Fruit fly (Drosophila melanogaster) whole organism, embryonic: ENCODE results near the gene dsf.

Source experiments
- Bdp1 ChIP-seq: fragments of 200-800 bp; sonication (Bioruptor generic); optimal IDR thresholded peaks from 3 replicates; lab custom pipeline; 2016; ENCODE audit warnings: missing biosample characterization, missing genetic modification characterization
- CG11456 ChIP-seq: fragments of 200-800 bp; sonication (Bioruptor generic); IDR thresholded peaks from 3 replicates; pipeline ENCODE4 v1.3.6; 2022; ENCODE audit warnings: missing biosample characterization, missing genetic modification characterization
- CG15269 ChIP-seq: fragments of 200-800 bp; sonication (Bioruptor generic); optimal IDR thresholded peaks from 2 replicates; lab custom pipeline; 2018; ENCODE audit warnings: missing biosample characterization, mild to moderate bottlenecking, missing genetic modification characterization, moderate library complexity
- CG1603 ChIP-seq: fragments of 200-800 bp; sonication (Bioruptor generic); optimal IDR thresholded peaks from 2 replicates; lab custom pipeline; 2019; ENCODE audit warnings: missing biosample characterization, mild to moderate bottlenecking, missing genetic modification characterization, moderate library complexity
- CG17568 ChIP-seq: fragments of 200-800 bp; sonication (Bioruptor generic); optimal IDR thresholded peaks from 2 replicates; lab custom pipeline; 2018; ENCODE audit warnings: missing biosample characterization, mild to moderate bottlenecking, missing genetic modification characterization, moderate library complexity
- CG2120 ChIP-seq: fragments of 200-800 bp; sonication (Bioruptor generic); optimal IDR thresholded peaks from 3 replicates; lab custom pipeline; 2016; ENCODE audit warnings: missing biosample characterization, missing genetic modification characterization
- CG3163 ChIP-seq: fragments of 200-800 bp; sonication (Bioruptor generic); optimal IDR thresholded peaks from 3 replicates; lab custom pipeline; 2016; ENCODE audit warnings: missing biosample characterization, missing genetic modification characterization
- CG4730 ChIP-seq: fragments of 200-800 bp; sonication (Bioruptor generic); IDR thresholded peaks from 2 replicates; pipeline ENCODE4 v1.3.6; 2022; ENCODE audit warnings: missing biosample characterization, missing genetic modification characterization
- CG6272 ChIP-seq: fragments of 200-800 bp; sonication (Bioruptor generic); IDR thresholded peaks from 2 replicates; pipeline ENCODE4 v1.3.6; 2022; ENCODE audit warnings: missing biosample characterization, missing genetic modification characterization
- CG7963 ChIP-seq: fragments of 200-800 bp; sonication (Bioruptor generic); IDR thresholded peaks from 3 replicates; pipeline ENCODE4 v1.3.6; 2022; ENCODE audit warnings: missing biosample characterization, missing genetic modification characterization; ENCODE audit not compliant: partially characterized antibody
- CG8924 ChIP-seq: fragments of 200-800 bp; optimal IDR thresholded peaks from 3 replicates; lab custom pipeline; 2019; ENCODE audit warnings: missing biosample characterization, mild to moderate bottlenecking, missing genetic modification characterization, moderate library complexity
- Chrac-16 ChIP-seq: fragments of 200-800 bp; sonication (Bioruptor generic); optimal IDR thresholded peaks from 3 replicates; lab custom pipeline; 2016; ENCODE audit warnings: missing biosample characterization, missing genetic modification characterization
- Dbx ChIP-seq: fragments of 200-800 bp; sonication (Bioruptor generic); IDR thresholded peaks from 3 replicates; pipeline ENCODE4 v1.3.6; 2022; ENCODE audit warnings: missing biosample characterization, missing genetic modification characterization
- Deaf1 ChIP-seq: fragments of 200-800 bp; optimal IDR thresholded peaks from 3 replicates; lab custom pipeline; 2019; ENCODE audit warnings: missing biosample characterization, mild to moderate bottlenecking, missing genetic modification characterization, moderate library complexity
- Eip74EF ChIP-seq, 2 experiments: fragments of 200-800 bp in 1 of 2; fragments of >200 bp in 1 of 2; sonication (Bioruptor generic) in 1 of 2; optimal IDR thresholded peaks; 2 replicates each; lab custom pipeline; 2017 to 2019; ENCODE audit warnings: missing biosample characterization in 2 of 2, missing genetic modification characterization in 2 of 2, mild to moderate bottlenecking in 1 of 2, moderate library complexity in 1 of 2
- Fer2 ChIP-seq: fragments of 200-800 bp; sonication (Bioruptor generic); optimal IDR thresholded peaks from 2 replicates; lab custom pipeline; 2018; ENCODE audit warnings: missing biosample characterization, mild to moderate bottlenecking, missing genetic modification characterization, moderate library complexity
- Hr51 ChIP-seq, 2 experiments: fragments of 200-800 bp; sonication (Bioruptor generic); optimal IDR thresholded peaks; 2 replicates in 1 of 2; 3 replicates in 1 of 2; lab custom pipeline; 2016 to 2018; ENCODE audit warnings: missing biosample characterization in 2 of 2, missing genetic modification characterization in 2 of 2, mild to moderate bottlenecking in 1 of 2, moderate library complexity in 1 of 2
- Jarid2 ChIP-seq: fragments of 200-800 bp; sonication (Bioruptor generic); optimal IDR thresholded peaks from 3 replicates; lab custom pipeline; 2017; ENCODE audit warnings: mild to moderate bottlenecking, missing biosample characterization, missing genetic modification reagents, missing genetic modification characterization
- NC2β ChIP-seq: fragments of 200-800 bp; sonication (Bioruptor generic); optimal IDR thresholded peaks from 2 replicates; lab custom pipeline; 2016; ENCODE audit warnings: missing biosample characterization, missing genetic modification characterization
- Nf-YA ChIP-seq: fragments of 200-800 bp; sonication (Bioruptor generic); IDR thresholded peaks from 2 replicates; pipeline ENCODE4 v1.3.6; 2022; ENCODE audit warnings: missing biosample characterization, missing genetic modification characterization
- Rfx ChIP-seq: fragments of 200-800 bp; sonication (Bioruptor generic); IDR thresholded peaks from 2 replicates; pipeline ENCODE4 v1.3.6; 2022; ENCODE audit warnings: missing biosample characterization, missing genetic modification characterization
- Sin3A ChIP-seq: fragments of >200 bp; optimal IDR thresholded peaks from 2 replicates; lab custom pipeline; 2018
- Sox102F ChIP-seq: fragments of 200-800 bp; sonication (Bioruptor generic); optimal IDR thresholded peaks from 2 replicates; lab custom pipeline; 2018; ENCODE audit warnings: missing biosample characterization, mild to moderate bottlenecking, missing genetic modification characterization, moderate library complexity
- Stat92E ChIP-seq, 3 experiments: fragments of >200 bp in 2 of 3; fragments of 200-800 bp in 1 of 3; sonication (Bioruptor generic) in 1 of 3; optimal IDR thresholded peaks; 2 replicates each; lab custom pipeline; 2017 to 2019; ENCODE audit warnings: missing biosample characterization in 3 of 3, missing genetic modification characterization in 3 of 3, mild to moderate bottlenecking in 1 of 3, moderate library complexity in 1 of 3
- aop ChIP-seq: fragments of 200-800 bp; sonication (Bioruptor generic); IDR thresholded peaks from 2 replicates; pipeline ENCODE4 v1.3.6; 2022; ENCODE audit warnings: missing biosample characterization, missing genetic modification characterization
- bbx ChIP-seq: fragments of 200-800 bp; sonication (Bioruptor generic); IDR thresholded peaks from 2 replicates; pipeline ENCODE4 v1.3.6; 2022; ENCODE audit warnings: missing biosample characterization, missing genetic modification characterization; ENCODE audit not compliant: partially characterized antibody
- ci ChIP-seq: fragments of 200-800 bp; sonication (Bioruptor generic); IDR thresholded peaks from 3 replicates; pipeline ENCODE4 v1.3.6; 2022; ENCODE audit warnings: missing biosample characterization, missing genetic modification characterization
- dan ChIP-seq: fragments of 200-800 bp; sonication (Bioruptor generic); IDR thresholded peaks from 2 replicates; pipeline ENCODE4 v1.3.6; 2022; ENCODE audit warnings: missing biosample characterization, missing genetic modification characterization
- eve ChIP-seq, 2 experiments: fragments of >200 bp; optimal IDR thresholded peaks; 2 replicates each; lab custom pipeline; 2017; ENCODE audit warnings: missing biosample characterization in 2 of 2, missing genetic modification characterization in 2 of 2
- grn ChIP-seq: fragments of 200-800 bp; sonication (Bioruptor generic); optimal IDR thresholded peaks from 3 replicates; lab custom pipeline; 2017; ENCODE audit warnings: missing biosample characterization, missing genetic modification characterization
- ham ChIP-seq: fragments of 200-800 bp; sonication (Bioruptor generic); IDR thresholded peaks from 2 replicates; pipeline ENCODE4 v1.3.6; 2022; ENCODE audit warnings: missing biosample characterization, missing genetic modification characterization
- hkb ChIP-seq, 2 experiments: fragments of 200-800 bp in 1 of 2; fragments of >200 bp in 1 of 2; sonication (Bioruptor generic) in 1 of 2; IDR thresholded peaks in 1 of 2; optimal IDR thresholded peaks in 1 of 2; 2 replicates each; pipeline versions ENCODE4 v1.3.6 to Lab custom; 2017 to 2022; ENCODE audit warnings: missing biosample characterization in 1 of 2, missing genetic modification characterization in 1 of 2
- knrl ChIP-seq: fragments of 200-800 bp; sonication (Bioruptor generic); IDR thresholded peaks from 3 replicates; pipeline ENCODE4 v1.3.6; 2022; ENCODE audit warnings: missing biosample characterization, missing genetic modification characterization; ENCODE audit not compliant: partially characterized antibody
- nom ChIP-seq: fragments of 200-800 bp; sonication (Bioruptor generic); optimal IDR thresholded peaks from 2 replicates; lab custom pipeline; 2017; ENCODE audit warnings: missing biosample characterization, missing genetic modification characterization, mild to moderate bottlenecking, moderate library complexity, missing genetic modification reagents
- phol ChIP-seq: fragments of 200-800 bp; sonication (Bioruptor generic); optimal IDR thresholded peaks from 3 replicates; lab custom pipeline; 2018; ENCODE audit warnings: missing biosample characterization, mild to moderate bottlenecking, missing genetic modification characterization, moderate library complexity
- pros ChIP-seq: fragments of 200-800 bp; sonication (Bioruptor generic); optimal IDR thresholded peaks from 3 replicates; lab custom pipeline; 2019; ENCODE audit warnings: missing biosample characterization, mild to moderate bottlenecking, missing genetic modification characterization, moderate library complexity
- psq ChIP-seq: fragments of 200-800 bp; sonication (Bioruptor generic); optimal IDR thresholded peaks from 2 replicates; lab custom pipeline; 2017; ENCODE audit warnings: missing biosample characterization, missing genetic modification characterization
- slbo ChIP-seq: fragments of 200-800 bp; sonication (Bioruptor generic); IDR thresholded peaks from 2 replicates; pipeline ENCODE4 v1.3.6; 2022; ENCODE audit warnings: missing biosample characterization, missing genetic modification characterization
- sug ChIP-seq: fragments of 200-800 bp; optimal IDR thresholded peaks from 2 replicates; lab custom pipeline; 2019; ENCODE audit warnings: missing biosample characterization, mild to moderate bottlenecking, missing genetic modification characterization, moderate library complexity
- tup ChIP-seq: fragments of 200-800 bp; sonication (Bioruptor generic); optimal IDR thresholded peaks from 2 replicates; lab custom pipeline; 2016; ENCODE audit warnings: missing biosample characterization, mild to moderate bottlenecking, missing genetic modification characterization, moderate library complexity
- vvl ChIP-seq: fragments of 200-800 bp; sonication (Bioruptor generic); IDR thresholded peaks from 2 replicates; pipeline ENCODE4 v1.3.6; 2022; ENCODE audit warnings: missing biosample characterization, missing genetic modification characterization

Gene dsf

dm6 chr2L:5948775-5949526 is 23.2 kb downstream of the dsf start, which contains the start of gene CG9044 (continued):
- TF ChIP-seq Sin3A (lab: Kevin White, UChicago): peak; percentile 63
- TF ChIP-seq phol (tag; lab: Kevin White, UChicago): peak; percentile 78
- TF ChIP-seq CG17568 (GFP tag; lab: Kevin White, UChicago): no peak
- TF ChIP-seq Chrac-16: peak; percentile 61
- TF ChIP-seq bbx (GFP tag; lab: Robert Waterston, UW): peak; percentile 88
- peak; percentile 12 for TF ChIP-seq CG3163 (GFP tag; lab: Kevin White, UChicago)
- TF ChIP-seq Nf-YA: no peak
- peak; percentile 21 for TF ChIP-seq Bdp1
- peak; percentile 96 for TF ChIP-seq knrl (GFP tag; lab: Robert Waterston, UW)
- no peak for TF ChIP-seq dan (GFP tag; lab: Robert Waterston, UW)
- no peak for TF ChIP-seq tup
- TF ChIP-seq Jarid2 (GFP tag; lab: Kevin White, UChicago): no peak
- no peak for TF ChIP-seq psq (GFP tag; lab: Kevin White, UChicago)
- TF ChIP-seq CG1603 (tag; lab: Kevin White, UChicago): no peak
- TF ChIP-seq CG2120 (GFP tag; lab: Kevin White, UChicago): peak; percentile 83
- no peak; the same call in 1 of the 2 replicates for TF ChIP-seq CG4730
- no peak; the same call in none of the 2 replicates for TF ChIP-seq CG6272 (GFP tag; lab: Robert Waterston, UW)
- peak; percentile 80 for TF ChIP-seq CG7963 (GFP tag; lab: Robert Waterston, UW)
- TF ChIP-seq nom (GFP tag; lab: Kevin White, UChicago): no peak
- no peak for TF ChIP-seq hkb (optimal IDR thresholded peaks at IDR 0.05; lab: Kevin White, UChicago)
- no peak for TF ChIP-seq hkb (GFP tag; IDR thresholded peaks at IDR 0.05; lab: Robert Waterston, UW)
- TF ChIP-seq Deaf1: no peak
- TF ChIP-seq slbo (GFP tag; lab: Robert Waterston, UW): peak; percentile 77
- TF ChIP-seq Stat92E (GFP tag; optimal IDR thresholded peaks at IDR 0.05; lab: Kevin White, UChicago): peak in 1 of 3 experiments; percentile 41
- no peak for TF ChIP-seq ham (GFP tag; lab: Robert Waterston, UW)
- no peak for TF ChIP-seq sug (tag; lab: Kevin White, UChicago)
- TF ChIP-seq CG11456: 0 out of 3 replicates have a peak, but pooled peaks have one; percentile 33
- no peak for TF ChIP-seq Sox102F (GFP tag; lab: Kevin White, UChicago)
- TF ChIP-seq Rfx (GFP tag; lab: Robert Waterston, UW): peak; percentile 73; the same call in 1 of the 2 replicates
- TF ChIP-seq aop (GFP tag; lab: Robert Waterston, UW): no peak
- TF ChIP-seq pros: no peak
- no peak for TF ChIP-seq eve (GFP tag; optimal IDR thresholded peaks at IDR 0.05; lab: Kevin White, UChicago)
- peak; percentile 36 for TF ChIP-seq NC2β (GFP tag; lab: Kevin White, UChicago)
- no peak for TF ChIP-seq Fer2 (tag; lab: Kevin White, UChicago)
- TF ChIP-seq ci (GFP tag; lab: Robert Waterston, UW): 0 out of 3 replicates have a peak, but pooled peaks have one; percentile 48
- no peak for TF ChIP-seq CG15269 (tag; lab: Kevin White, UChicago)
- TF ChIP-seq vvl (GFP tag; lab: Robert Waterston, UW): no peak
- no peak for TF ChIP-seq Eip74EF (GFP tag; optimal IDR thresholded peaks at IDR 0.05; lab: Kevin White, UChicago)
- peak; percentile 63; the same call in 1 of the 3 replicates for TF ChIP-seq Dbx (GFP tag; lab: Robert Waterston, UW)
- peak; percentile 34 for TF ChIP-seq CG8924 (tag; lab: Kevin White, UChicago)
- peak in 1 of 2 experiments; percentile 66 for TF ChIP-seq Hr51 (GFP tag; optimal IDR thresholded peaks at IDR 0.05; lab: Kevin White, UChicago)
- peak; percentile 70 for TF ChIP-seq grn (GFP tag; lab: Kevin White, UChicago)
